Fruit fly (Drosophila melanogaster) whole organism, wandering third instar larva: ENCODE data around the gene CG14853.

ENCODE experiments used
- Abd-B ChIP-seq: fragments of >200 bp; optimal IDR thresholded peaks from 2 replicates; lab custom pipeline; 2017; ENCODE audit warnings: missing biosample characterization, missing genetic modification characterization
- CG32264 ChIP-seq: fragments of 200-800 bp; sonication (Bioruptor generic); optimal IDR thresholded peaks from 2 replicates; lab custom pipeline; 2016; ENCODE audit warnings: missing biosample characterization, missing genetic modification characterization
- CG9705 ChIP-seq: fragments of 200-800 bp; sonication (Bioruptor generic); optimal IDR thresholded peaks from 2 replicates; lab custom pipeline; 2018; ENCODE audit warnings: missing biosample characterization, mild to moderate bottlenecking, missing genetic modification characterization
- Dfd ChIP-seq: fragments of >200 bp; optimal IDR thresholded peaks from 2 replicates; lab custom pipeline; 2017; ENCODE audit warnings: missing biosample characterization, missing genetic modification characterization
- Dif ChIP-seq: fragments of 200-275, 200-300 bp; sonication (Bioruptor generic); optimal IDR thresholded peaks from 2 replicates; lab custom pipeline; 2018; ENCODE audit warnings: missing biosample characterization, missing genetic modification characterization; ENCODE audit not compliant: partially characterized antibody
- GATAd ChIP-seq: sonication (Bioruptor generic); optimal IDR thresholded peaks from 2 replicates; lab custom pipeline; 2016; ENCODE audit warnings: missing biosample characterization, missing genetic modification characterization
- HLH106 ChIP-seq: fragments of 200-800 bp; optimal IDR thresholded peaks from 3 replicates; lab custom pipeline; 2019; ENCODE audit warnings: missing biosample characterization, mild to moderate bottlenecking, missing genetic modification characterization, moderate library complexity
- Hnf4 ChIP-seq: fragments of 200-800 bp; sonication (Bioruptor generic); optimal IDR thresholded peaks from 2 replicates; lab custom pipeline; 2016; ENCODE audit warnings: missing biosample characterization, mild to moderate bottlenecking, missing genetic modification characterization
- Hr78 ChIP-seq: fragments of >200 bp; optimal IDR thresholded peaks from 2 replicates; lab custom pipeline; 2017; ENCODE audit warnings: missing biosample characterization, missing genetic modification characterization
- Hr83 ChIP-seq: fragments of 200-300 bp; sonication (Bioruptor generic); optimal IDR thresholded peaks from 2 replicates; lab custom pipeline; 2016; ENCODE audit warnings: missing biosample characterization, mild to moderate bottlenecking, missing genetic modification characterization, moderate library complexity; ENCODE audit not compliant: poor library complexity, severe bottlenecking
- Mio ChIP-seq: sonication (Bioruptor generic); optimal IDR thresholded peaks from 2 replicates; lab custom pipeline; 2016; ENCODE audit warnings: missing biosample characterization, missing genetic modification characterization
- N ChIP-seq: fragments of >200 bp; optimal IDR thresholded peaks from 2 replicates; lab custom pipeline; 2018; ENCODE audit warnings: missing biosample characterization, missing external identifiers, missing genetic modification characterization
- OdsH ChIP-seq: fragments of 200-800 bp; sonication (Bioruptor generic); optimal IDR thresholded peaks from 2 replicates; lab custom pipeline; 2016; ENCODE audit warnings: missing biosample characterization, mild to moderate bottlenecking, missing genetic modification characterization
- Rel ChIP-seq, 2 experiments: fragments of 200-800 bp; sonication (Bioruptor generic) in 1 of 2; optimal IDR thresholded peaks; 2 replicates in 1 of 2; 3 replicates in 1 of 2; lab custom pipeline; 2016 to 2019; ENCODE audit warnings: mild to moderate bottlenecking in 2 of 2, missing biosample characterization in 2 of 2, missing genetic modification characterization in 2 of 2, moderate library complexity in 1 of 2
- Sp1 ChIP-seq: fragments of 200-800 bp; sonication (Bioruptor generic); optimal IDR thresholded peaks from 3 replicates; lab custom pipeline; 2019; ENCODE audit warnings: missing biosample characterization, mild to moderate bottlenecking, missing genetic modification characterization, moderate library complexity
- Vsx2 ChIP-seq: fragments of 200-300, 225-300 bp; sonication (Bioruptor generic); optimal IDR thresholded peaks from 2 replicates; lab custom pipeline; 2018; ENCODE audit warnings: missing biosample characterization, missing genetic modification characterization; ENCODE audit not compliant: partially characterized antibody
- br ChIP-seq: fragments of 200-800 bp; sonication (Bioruptor generic); optimal IDR thresholded peaks from 2 replicates; lab custom pipeline; 2016; ENCODE audit warnings: missing biosample characterization, missing genetic modification characterization
- brk ChIP-seq: fragments of 200-800 bp; sonication (Bioruptor generic); optimal IDR thresholded peaks from 2 replicates; lab custom pipeline; 2016; ENCODE audit warnings: missing biosample characterization, mild to moderate bottlenecking, missing genetic modification characterization
- dl ChIP-seq, 2 experiments: fragments of 175-275, 200-275 bp in 1 of 2; fragments of 200-275 bp in 1 of 2; sonication (Bioruptor generic); optimal IDR thresholded peaks; lab custom pipeline; 2018; ENCODE audit warnings: mild to moderate bottlenecking in 2 of 2, missing biosample characterization in 2 of 2, missing genetic modification characterization in 2 of 2, moderate library complexity in 2 of 2; ENCODE audit not compliant: partially characterized antibody in 2 of 2, insufficient read depth in 1 of 2
- dmrt93B ChIP-seq: fragments of 200-800 bp; sonication (Bioruptor generic); optimal IDR thresholded peaks from 2 replicates; lab custom pipeline; 2018; ENCODE audit warnings: missing biosample characterization, mild to moderate bottlenecking, missing genetic modification characterization
- dsf ChIP-seq: sonication (Bioruptor generic); optimal IDR thresholded peaks from 2 replicates; lab custom pipeline; 2016; ENCODE audit warnings: missing biosample characterization, missing genetic modification characterization, borderline replicate concordance
- ey ChIP-seq: fragments of 200-800 bp; sonication (Bioruptor generic); optimal IDR thresholded peaks from 2 replicates; lab custom pipeline; 2016; ENCODE audit warnings: missing biosample characterization, missing genetic modification characterization
- foxo ChIP-seq, 2 experiments: fragments of 200-800 bp; sonication (Bioruptor generic); optimal IDR thresholded peaks; 2 replicates in 1 of 2; 3 replicates in 1 of 2; lab custom pipeline; 2016 to 2017; ENCODE audit warnings: missing biosample characterization in 2 of 2, missing genetic modification characterization in 2 of 2
- fru ChIP-seq: fragments of 200-800 bp; sonication (Bioruptor generic); optimal IDR thresholded peaks from 3 replicates; lab custom pipeline; 2016; ENCODE audit warnings: missing biosample characterization, mild to moderate bottlenecking, missing genetic modification characterization
- h ChIP-seq: fragments of 200-800 bp; sonication (Bioruptor generic); optimal IDR thresholded peaks from 3 replicates; lab custom pipeline; 2016; ENCODE audit warnings: missing biosample characterization, mild to moderate bottlenecking, missing genetic modification characterization
- jim ChIP-seq: fragments of 175-275, 200-325 bp; sonication (Bioruptor generic); optimal IDR thresholded peaks from 2 replicates; lab custom pipeline; 2016; ENCODE audit warnings: missing biosample characterization, mild to moderate bottlenecking, missing genetic modification characterization
- lola ChIP-seq: fragments of >200 bp; optimal IDR thresholded peaks from 2 replicates; lab custom pipeline; 2017; ENCODE audit warnings: missing biosample characterization, missing genetic modification characterization
- pan ChIP-seq: fragments of >200 bp; optimal IDR thresholded peaks from 2 replicates; lab custom pipeline; 2017
- psq ChIP-seq: fragments of 200-800 bp; sonication (Bioruptor generic); optimal IDR thresholded peaks from 3 replicates; lab custom pipeline; 2017; ENCODE audit warnings: missing biosample characterization, mild to moderate bottlenecking, missing genetic modification characterization, moderate library complexity
- rgr ChIP-seq: fragments of 200-800 bp; sonication (Bioruptor generic); optimal IDR thresholded peaks from 3 replicates; lab custom pipeline; 2016; ENCODE audit warnings: missing biosample characterization, mild to moderate bottlenecking, missing genetic modification characterization
- sage ChIP-seq: fragments of 200-800 bp; sonication (Bioruptor generic); optimal IDR thresholded peaks from 2 replicates; lab custom pipeline; 2016; ENCODE audit warnings: missing biosample characterization, mild to moderate bottlenecking, missing genetic modification characterization
- sv ChIP-seq: fragments of 200-800 bp; sonication (Bioruptor generic); optimal IDR thresholded peaks from 3 replicates; lab custom pipeline; 2016; ENCODE audit warnings: missing biosample characterization, missing genetic modification characterization
- tai ChIP-seq: sonication (Bioruptor generic); optimal IDR thresholded peaks from 2 replicates; lab custom pipeline; 2016; ENCODE audit warnings: missing biosample characterization, missing genetic modification characterization

CG14853 gene

DNA sequence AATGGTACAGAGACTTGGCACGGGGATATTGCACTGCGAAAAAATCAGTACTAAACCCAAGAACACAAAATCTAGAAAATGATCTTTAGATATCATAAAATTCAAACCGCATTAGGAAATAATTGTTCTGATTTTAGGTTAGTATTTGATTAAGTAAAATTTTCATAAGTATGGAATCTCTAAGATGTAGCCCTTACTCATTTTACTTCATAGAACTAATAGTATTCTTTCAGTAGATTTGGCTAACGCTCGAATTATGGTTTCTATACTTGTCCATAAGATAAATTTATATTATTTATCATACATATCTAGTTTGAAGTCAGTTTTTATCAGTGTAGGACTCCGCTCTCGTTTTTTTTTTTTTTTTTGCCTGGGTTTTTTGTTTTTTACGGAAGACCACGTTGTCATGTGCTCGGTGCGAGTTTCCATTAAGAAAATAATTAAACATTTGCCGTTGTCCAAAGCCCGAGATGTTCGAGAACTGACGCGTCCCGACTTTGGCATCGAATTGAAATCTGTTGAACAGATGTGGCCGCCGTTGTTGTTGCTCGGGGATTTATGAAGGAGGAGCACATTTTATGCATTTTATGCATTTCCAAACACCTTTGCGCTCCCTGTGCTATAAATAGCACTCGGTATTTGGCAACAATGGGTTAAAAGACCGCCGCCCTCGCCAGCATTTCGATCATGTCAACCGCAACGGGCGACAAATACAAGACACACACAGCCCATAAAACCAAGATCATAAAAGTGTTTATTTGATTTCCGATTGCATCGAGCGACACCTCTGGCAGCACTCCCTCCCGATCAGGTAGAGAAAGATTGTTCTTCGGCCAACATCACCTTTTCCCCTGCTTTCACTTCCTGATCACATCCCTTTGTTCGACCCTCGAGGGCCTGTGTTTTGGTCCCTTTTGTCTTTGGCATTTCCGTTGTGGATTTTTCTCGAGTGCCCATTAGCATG, 22.7 kb upstream of the CG14853 start:
- TF ChIP-seq dsf (GFP tag; lab: Kevin White, UChicago) (no peak), Dfd (GFP tag; lab: Kevin White, UChicago) (no peak), brk (GFP tag; lab: Kevin White, UChicago) (no peak), Hr83 (no peak), Hnf4 (GFP tag; lab: Kevin White, UChicago) (no peak), OdsH (GFP tag; lab: Kevin White, UChicago) (no peak), br (GFP tag; lab: Kevin White, UChicago) (no peak), sage (GFP tag; lab: Kevin White, UChicago) (no peak), psq (no peak), Sp1 (GFP tag; lab: Kevin White, UChicago) (no peak), Mio (GFP tag; lab: Kevin White, UChicago) (no peak), CG9705 (GFP tag; lab: Kevin White, UChicago) (no peak), rgr (GFP tag; lab: Kevin White, UChicago) (no peak), lola (no peak)

DNA sequence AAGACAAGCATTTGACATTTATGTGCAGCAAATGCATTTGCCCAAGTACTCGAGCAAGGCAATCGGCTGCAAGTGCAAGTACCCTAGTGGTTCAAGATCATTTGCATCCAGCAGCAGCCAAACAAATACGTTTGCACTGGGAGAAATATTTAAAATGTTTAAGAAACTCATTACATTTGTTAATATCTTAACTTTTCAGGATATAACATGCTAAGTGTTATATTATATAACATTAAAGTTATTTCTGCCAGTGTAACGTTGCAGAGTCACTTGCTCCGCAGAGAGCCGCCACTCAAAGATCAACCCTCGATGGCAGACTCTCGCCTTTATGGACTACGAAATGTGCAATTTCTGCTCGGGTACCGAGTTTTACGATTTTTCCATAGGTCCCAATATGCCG, 20.0 kb upstream of the CG14853 start:
- TF ChIP-seq foxo (GFP tag; optimal IDR thresholded peaks at IDR 0.05; lab: Kevin White, UChicago) (no peak), N (GFP tag; lab: Kevin White, UChicago) (no peak), dsf (GFP tag; lab: Kevin White, UChicago) (no peak)

DNA sequence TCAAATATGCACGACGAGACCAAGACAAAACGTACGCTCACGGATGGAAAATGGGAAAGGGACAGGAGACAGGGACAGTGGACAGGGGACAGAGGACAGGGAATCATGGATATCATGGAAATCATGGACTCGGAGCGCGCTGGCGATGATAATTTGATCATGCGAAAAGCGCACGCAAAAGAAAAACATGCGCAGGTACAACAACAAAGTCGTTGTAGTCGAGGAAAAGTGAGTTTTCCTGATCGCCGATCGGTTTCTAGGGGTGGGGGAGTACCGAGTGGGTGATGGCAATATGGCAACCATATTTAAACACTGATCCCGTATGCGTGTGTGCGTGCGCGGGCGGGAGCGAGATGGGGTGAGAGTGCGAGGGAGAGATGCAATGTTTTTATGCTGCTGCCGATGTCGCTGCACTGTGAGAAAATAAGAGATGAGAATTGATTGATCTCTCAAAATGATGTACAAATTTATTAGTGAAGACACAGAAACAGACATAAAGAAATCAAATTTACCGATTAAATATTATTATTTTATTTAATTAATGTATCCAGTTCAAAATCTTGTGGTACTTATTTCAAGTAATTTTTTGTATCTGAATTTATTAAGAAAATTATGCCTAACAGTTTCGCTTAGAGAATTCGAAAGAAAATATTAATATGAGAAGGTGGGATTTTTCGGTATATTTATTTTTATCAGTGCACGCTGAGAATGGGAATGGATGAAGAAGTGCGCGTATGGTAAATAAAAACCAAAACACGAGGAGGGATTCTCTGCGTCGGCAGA, 18.5 kb upstream of the CG14853 start:
- TF ChIP-seq Sp1 (GFP tag; lab: Kevin White, UChicago) (no peak), h (GFP tag; lab: Kevin White, UChicago) (peak; percentile 17), psq (peak; percentile 18), rgr (GFP tag; lab: Kevin White, UChicago) (peak; percentile 15), HLH106 (peak; percentile 14), Dif (GFP tag; lab: Kevin White, UChicago) (no peak), foxo (GFP tag; optimal IDR thresholded peaks at IDR 0.05; lab: Kevin White, UChicago) (peak in 1 of 2 experiments; percentile 32), pan (peak; percentile 76), Hr78 (GFP tag; lab: Kevin White, UChicago) (no peak), Vsx2 (GFP tag; lab: Kevin White, UChicago) (no peak), sv (GFP tag; lab: Kevin White, UChicago) (peak; percentile 41), lola (no peak), OdsH (GFP tag; lab: Kevin White, UChicago) (peak; percentile 20), ey (GFP tag; lab: Kevin White, UChicago) (no peak), Rel (GFP tag; optimal IDR thresholded peaks at IDR 0.05; lab: Kevin White, UChicago) (no peak), Rel (tag; optimal IDR thresholded peaks at IDR 0.05; lab: Kevin White, UChicago) (no peak), tai (GFP tag; lab: Kevin White, UChicago) (no peak)

DNA sequence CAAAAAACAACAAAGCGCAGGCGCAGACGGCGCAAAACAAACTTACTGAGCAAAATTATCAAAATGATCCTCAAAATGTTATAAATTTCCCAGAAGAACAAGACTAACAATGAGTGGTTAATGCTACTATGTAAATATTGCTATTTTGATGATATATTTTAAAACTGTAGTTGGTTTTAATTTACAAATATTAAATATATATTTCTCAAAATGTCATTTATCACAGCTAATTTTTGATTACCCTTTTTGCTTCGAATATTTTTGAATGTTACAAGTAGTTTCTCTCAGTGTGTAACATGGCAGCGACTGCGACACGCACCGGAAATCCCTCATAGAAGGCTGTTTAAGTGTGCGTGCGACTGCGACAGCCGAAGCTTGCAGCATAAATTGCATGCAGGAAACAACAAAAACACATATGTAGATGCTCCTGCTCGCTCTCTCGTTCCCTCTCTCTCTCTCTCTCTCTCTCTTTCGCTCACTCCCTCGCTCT, 11.5 kb upstream of the CG14853 start:
- TF ChIP-seq GATAd (GFP tag; lab: Kevin White, UChicago): no peak
- TF ChIP-seq dmrt93B (GFP tag; lab: Kevin White, UChicago): no peak
- TF ChIP-seq foxo (GFP tag; optimal IDR thresholded peaks at IDR 0.05; lab: Kevin White, UChicago): peak in 1 of 2 experiments; percentile 18
- TF ChIP-seq Vsx2 (GFP tag; lab: Kevin White, UChicago): no peak
- TF ChIP-seq dsf (GFP tag; lab: Kevin White, UChicago): no peak
- no peak for TF ChIP-seq Hr78 (GFP tag; lab: Kevin White, UChicago)
- TF ChIP-seq Mio (GFP tag; lab: Kevin White, UChicago): no peak
- TF ChIP-seq CG9705 (GFP tag; lab: Kevin White, UChicago): no peak
- no peak for TF ChIP-seq psq
- peak; percentile 5 for TF ChIP-seq HLH106
- TF ChIP-seq Dfd (GFP tag; lab: Kevin White, UChicago): no peak
- TF ChIP-seq dl (GFP tag; optimal IDR thresholded peaks at IDR 0.05; lab: Kevin White, UChicago; ENCODE audit: insufficient read depth in 1 of 2, partially characterized antibody in 2 of 2): no peak
- TF ChIP-seq sv (GFP tag; lab: Kevin White, UChicago): no peak
- no peak for TF ChIP-seq OdsH (GFP tag; lab: Kevin White, UChicago)
- TF ChIP-seq fru (GFP tag; lab: Kevin White, UChicago): peak; percentile 10
- TF ChIP-seq CG32264 (GFP tag; lab: Kevin White, UChicago): no peak
- no peak for TF ChIP-seq lola
- TF ChIP-seq tai (GFP tag; lab: Kevin White, UChicago): no peak
- TF ChIP-seq sage (GFP tag; lab: Kevin White, UChicago): no peak
- no peak for TF ChIP-seq Abd-B
- no peak for TF ChIP-seq jim (GFP tag; lab: Kevin White, UChicago)
- no peak for TF ChIP-seq brk (GFP tag; lab: Kevin White, UChicago)
